Fruit fly (Drosophila melanogaster) whole organism, wandering third instar larva: Measurements from ENCODE around the gene CG13999.

ENCODE experiments used
- Abd-B ChIP-seq: fragments of >200 bp; optimal IDR thresholded peaks from 2 replicates; lab custom pipeline; 2017; ENCODE audit warnings: missing biosample characterization, missing genetic modification characterization
- CG32264 ChIP-seq: fragments of 200-800 bp; sonication (Bioruptor generic); optimal IDR thresholded peaks from 2 replicates; lab custom pipeline; 2016; ENCODE audit warnings: missing biosample characterization, missing genetic modification characterization
- CG9705 ChIP-seq: fragments of 200-800 bp; sonication (Bioruptor generic); optimal IDR thresholded peaks from 2 replicates; lab custom pipeline; 2018; ENCODE audit warnings: missing biosample characterization, mild to moderate bottlenecking, missing genetic modification characterization
- CrebA ChIP-seq: fragments of 200-800 bp; sonication (Bioruptor generic); optimal IDR thresholded peaks from 2 replicates; lab custom pipeline; 2016; ENCODE audit warnings: missing biosample characterization, mild to moderate bottlenecking, missing genetic modification characterization, borderline replicate concordance
- Dfd ChIP-seq: fragments of >200 bp; optimal IDR thresholded peaks from 2 replicates; lab custom pipeline; 2017; ENCODE audit warnings: missing biosample characterization, missing genetic modification characterization
- Dif ChIP-seq: fragments of 200-275, 200-300 bp; sonication (Bioruptor generic); optimal IDR thresholded peaks from 2 replicates; lab custom pipeline; 2018; ENCODE audit warnings: missing biosample characterization, missing genetic modification characterization; ENCODE audit not compliant: partially characterized antibody
- GATAd ChIP-seq: sonication (Bioruptor generic); optimal IDR thresholded peaks from 2 replicates; lab custom pipeline; 2016; ENCODE audit warnings: missing biosample characterization, missing genetic modification characterization
- HLH106 ChIP-seq: fragments of 200-800 bp; optimal IDR thresholded peaks from 3 replicates; lab custom pipeline; 2019; ENCODE audit warnings: missing biosample characterization, mild to moderate bottlenecking, missing genetic modification characterization, moderate library complexity
- Hnf4 ChIP-seq: fragments of 200-800 bp; sonication (Bioruptor generic); optimal IDR thresholded peaks from 2 replicates; lab custom pipeline; 2016; ENCODE audit warnings: missing biosample characterization, mild to moderate bottlenecking, missing genetic modification characterization
- Hr78 ChIP-seq: fragments of >200 bp; optimal IDR thresholded peaks from 2 replicates; lab custom pipeline; 2017; ENCODE audit warnings: missing biosample characterization, missing genetic modification characterization
- Hr83 ChIP-seq: fragments of 200-300 bp; sonication (Bioruptor generic); optimal IDR thresholded peaks from 2 replicates; lab custom pipeline; 2016; ENCODE audit warnings: missing biosample characterization, mild to moderate bottlenecking, missing genetic modification characterization, moderate library complexity; ENCODE audit not compliant: poor library complexity, severe bottlenecking
- Jra ChIP-seq: sonication (Bioruptor generic); optimal IDR thresholded peaks from 2 replicates; lab custom pipeline; 2016; ENCODE audit warnings: missing biosample characterization, missing genetic modification characterization
- Mio ChIP-seq: sonication (Bioruptor generic); optimal IDR thresholded peaks from 2 replicates; lab custom pipeline; 2016; ENCODE audit warnings: missing biosample characterization, missing genetic modification characterization
- Myc ChIP-seq: fragments of >200 bp; optimal IDR thresholded peaks from 2 replicates; lab custom pipeline; 2017
- N ChIP-seq: fragments of >200 bp; optimal IDR thresholded peaks from 2 replicates; lab custom pipeline; 2018; ENCODE audit warnings: missing biosample characterization, missing external identifiers, missing genetic modification characterization
- OdsH ChIP-seq: fragments of 200-800 bp; sonication (Bioruptor generic); optimal IDR thresholded peaks from 2 replicates; lab custom pipeline; 2016; ENCODE audit warnings: missing biosample characterization, mild to moderate bottlenecking, missing genetic modification characterization
- Rel ChIP-seq, 2 experiments: fragments of 200-800 bp; sonication (Bioruptor generic) in 1 of 2; optimal IDR thresholded peaks; 2 replicates in 1 of 2; 3 replicates in 1 of 2; lab custom pipeline; 2016 to 2019; ENCODE audit warnings: mild to moderate bottlenecking in 2 of 2, missing biosample characterization in 2 of 2, missing genetic modification characterization in 2 of 2, moderate library complexity in 1 of 2
- Sp1 ChIP-seq: fragments of 200-800 bp; sonication (Bioruptor generic); optimal IDR thresholded peaks from 3 replicates; lab custom pipeline; 2019; ENCODE audit warnings: missing biosample characterization, mild to moderate bottlenecking, missing genetic modification characterization, moderate library complexity
- Vsx2 ChIP-seq: fragments of 200-300, 225-300 bp; sonication (Bioruptor generic); optimal IDR thresholded peaks from 2 replicates; lab custom pipeline; 2018; ENCODE audit warnings: missing biosample characterization, missing genetic modification characterization; ENCODE audit not compliant: partially characterized antibody
- br ChIP-seq: fragments of 200-800 bp; sonication (Bioruptor generic); optimal IDR thresholded peaks from 2 replicates; lab custom pipeline; 2016; ENCODE audit warnings: missing biosample characterization, missing genetic modification characterization
- brk ChIP-seq: fragments of 200-800 bp; sonication (Bioruptor generic); optimal IDR thresholded peaks from 2 replicates; lab custom pipeline; 2016; ENCODE audit warnings: missing biosample characterization, mild to moderate bottlenecking, missing genetic modification characterization
- dl ChIP-seq, 2 experiments: fragments of 175-275, 200-275 bp in 1 of 2; fragments of 200-275 bp in 1 of 2; sonication (Bioruptor generic); optimal IDR thresholded peaks; lab custom pipeline; 2018; ENCODE audit warnings: mild to moderate bottlenecking in 2 of 2, missing biosample characterization in 2 of 2, missing genetic modification characterization in 2 of 2, moderate library complexity in 2 of 2; ENCODE audit not compliant: partially characterized antibody in 2 of 2, insufficient read depth in 1 of 2
- dmrt93B ChIP-seq: fragments of 200-800 bp; sonication (Bioruptor generic); optimal IDR thresholded peaks from 2 replicates; lab custom pipeline; 2018; ENCODE audit warnings: missing biosample characterization, mild to moderate bottlenecking, missing genetic modification characterization
- dsf ChIP-seq: sonication (Bioruptor generic); optimal IDR thresholded peaks from 2 replicates; lab custom pipeline; 2016; ENCODE audit warnings: missing biosample characterization, missing genetic modification characterization, borderline replicate concordance
- ey ChIP-seq: fragments of 200-800 bp; sonication (Bioruptor generic); optimal IDR thresholded peaks from 2 replicates; lab custom pipeline; 2016; ENCODE audit warnings: missing biosample characterization, missing genetic modification characterization
- foxo ChIP-seq, 2 experiments: fragments of 200-800 bp; sonication (Bioruptor generic); optimal IDR thresholded peaks; 2 replicates in 1 of 2; 3 replicates in 1 of 2; lab custom pipeline; 2016 to 2017; ENCODE audit warnings: missing biosample characterization in 2 of 2, missing genetic modification characterization in 2 of 2
- fru ChIP-seq: fragments of 200-800 bp; sonication (Bioruptor generic); optimal IDR thresholded peaks from 3 replicates; lab custom pipeline; 2016; ENCODE audit warnings: missing biosample characterization, mild to moderate bottlenecking, missing genetic modification characterization
- h ChIP-seq: fragments of 200-800 bp; sonication (Bioruptor generic); optimal IDR thresholded peaks from 3 replicates; lab custom pipeline; 2016; ENCODE audit warnings: missing biosample characterization, mild to moderate bottlenecking, missing genetic modification characterization
- jim ChIP-seq: fragments of 175-275, 200-325 bp; sonication (Bioruptor generic); optimal IDR thresholded peaks from 2 replicates; lab custom pipeline; 2016; ENCODE audit warnings: missing biosample characterization, mild to moderate bottlenecking, missing genetic modification characterization
- lola ChIP-seq: fragments of >200 bp; optimal IDR thresholded peaks from 2 replicates; lab custom pipeline; 2017; ENCODE audit warnings: missing biosample characterization, missing genetic modification characterization
- pan ChIP-seq: fragments of >200 bp; optimal IDR thresholded peaks from 2 replicates; lab custom pipeline; 2017
- psq ChIP-seq: fragments of 200-800 bp; sonication (Bioruptor generic); optimal IDR thresholded peaks from 3 replicates; lab custom pipeline; 2017; ENCODE audit warnings: missing biosample characterization, mild to moderate bottlenecking, missing genetic modification characterization, moderate library complexity
- rgr ChIP-seq: fragments of 200-800 bp; sonication (Bioruptor generic); optimal IDR thresholded peaks from 3 replicates; lab custom pipeline; 2016; ENCODE audit warnings: missing biosample characterization, mild to moderate bottlenecking, missing genetic modification characterization
- sage ChIP-seq: fragments of 200-800 bp; sonication (Bioruptor generic); optimal IDR thresholded peaks from 2 replicates; lab custom pipeline; 2016; ENCODE audit warnings: missing biosample characterization, mild to moderate bottlenecking, missing genetic modification characterization
- sv ChIP-seq: fragments of 200-800 bp; sonication (Bioruptor generic); optimal IDR thresholded peaks from 3 replicates; lab custom pipeline; 2016; ENCODE audit warnings: missing biosample characterization, missing genetic modification characterization
- tai ChIP-seq: sonication (Bioruptor generic); optimal IDR thresholded peaks from 2 replicates; lab custom pipeline; 2016; ENCODE audit warnings: missing biosample characterization, missing genetic modification characterization
- usp ChIP-seq: fragments of >200 bp; optimal IDR thresholded peaks from 2 replicates; lab custom pipeline; 2017; ENCODE audit warnings: missing biosample characterization, missing genetic modification characterization
- woc ChIP-seq: sonication (Bioruptor generic); optimal IDR thresholded peaks from 2 replicates; lab custom pipeline; 2016; ENCODE audit warnings: missing biosample characterization, mild to moderate bottlenecking, missing genetic modification characterization

The CG13999 gene

DNA sequence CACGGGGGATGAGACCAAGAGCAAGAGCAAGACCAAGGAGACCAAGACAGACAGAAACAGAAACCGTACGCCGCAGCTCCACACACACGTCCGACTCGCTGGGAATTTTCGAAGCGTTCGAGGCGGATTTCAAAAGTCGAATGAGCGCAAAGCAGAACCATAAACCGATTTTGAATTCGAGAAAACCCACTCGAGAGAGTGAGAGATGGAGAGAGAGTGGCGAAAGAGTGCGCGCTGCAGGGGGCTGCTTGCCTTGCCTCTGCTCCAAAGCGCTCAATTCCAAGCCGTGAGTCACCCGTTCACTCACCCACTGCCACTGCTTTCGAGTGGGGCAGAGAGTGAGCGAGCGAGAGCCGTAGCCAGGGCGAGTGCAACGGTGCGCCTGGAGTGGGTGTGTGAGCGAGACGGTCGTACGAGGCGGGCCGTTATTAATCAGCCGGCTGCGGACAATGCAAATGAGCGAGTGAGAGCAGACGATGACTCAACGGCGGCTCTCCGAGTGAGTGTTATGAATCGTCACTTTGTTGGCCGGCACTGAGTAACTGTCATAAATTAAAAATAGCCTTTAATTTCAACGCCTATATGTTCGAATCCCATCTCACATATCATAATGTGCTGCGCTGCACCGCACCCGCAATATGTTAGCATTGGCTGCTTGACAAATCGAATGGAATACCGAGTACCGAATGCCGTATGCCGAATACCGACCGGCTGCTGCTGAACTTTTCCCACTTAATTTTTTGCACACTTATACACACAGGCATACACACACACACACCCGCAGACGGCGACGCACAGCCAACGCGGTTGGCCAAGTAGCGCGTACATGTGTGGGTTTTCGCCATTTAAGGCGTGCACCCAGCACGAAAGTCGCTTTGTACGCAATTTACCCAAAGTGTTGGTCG lies 23.9 kb upstream of the CG13999 start (continued):
- peak; percentile 39 for TF ChIP-seq sage (GFP tag; lab: Kevin White, UChicago)
- no peak for TF ChIP-seq Myc (lab: Kevin White, UChicago)
- TF ChIP-seq, all 38 proteins: peak for 22

DNA sequence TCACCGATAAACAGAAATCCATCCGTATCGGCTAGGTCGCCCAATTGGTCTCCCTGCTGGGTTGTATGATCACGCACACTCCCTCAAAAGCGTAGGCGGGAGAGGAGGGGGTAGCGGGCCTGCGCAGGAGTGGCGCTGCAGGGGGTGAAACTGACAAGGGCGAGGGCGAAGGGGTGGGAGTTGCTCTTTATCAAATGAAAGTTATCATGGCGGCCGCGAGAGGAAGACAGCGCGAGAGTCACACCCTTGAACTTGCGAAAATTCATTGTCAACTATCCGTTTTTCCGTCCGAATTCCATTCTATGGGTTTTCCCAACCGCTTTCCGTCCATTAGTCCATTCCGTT lies 22.8 kb upstream of the CG13999 start:
- TF ChIP-seq Dif (peak; percentile 4), ey (GFP tag; lab: Kevin White, UChicago) (no peak), dmrt93B (peak; percentile 4), Sp1 (GFP tag; lab: Kevin White, UChicago) (no peak)

DNA sequence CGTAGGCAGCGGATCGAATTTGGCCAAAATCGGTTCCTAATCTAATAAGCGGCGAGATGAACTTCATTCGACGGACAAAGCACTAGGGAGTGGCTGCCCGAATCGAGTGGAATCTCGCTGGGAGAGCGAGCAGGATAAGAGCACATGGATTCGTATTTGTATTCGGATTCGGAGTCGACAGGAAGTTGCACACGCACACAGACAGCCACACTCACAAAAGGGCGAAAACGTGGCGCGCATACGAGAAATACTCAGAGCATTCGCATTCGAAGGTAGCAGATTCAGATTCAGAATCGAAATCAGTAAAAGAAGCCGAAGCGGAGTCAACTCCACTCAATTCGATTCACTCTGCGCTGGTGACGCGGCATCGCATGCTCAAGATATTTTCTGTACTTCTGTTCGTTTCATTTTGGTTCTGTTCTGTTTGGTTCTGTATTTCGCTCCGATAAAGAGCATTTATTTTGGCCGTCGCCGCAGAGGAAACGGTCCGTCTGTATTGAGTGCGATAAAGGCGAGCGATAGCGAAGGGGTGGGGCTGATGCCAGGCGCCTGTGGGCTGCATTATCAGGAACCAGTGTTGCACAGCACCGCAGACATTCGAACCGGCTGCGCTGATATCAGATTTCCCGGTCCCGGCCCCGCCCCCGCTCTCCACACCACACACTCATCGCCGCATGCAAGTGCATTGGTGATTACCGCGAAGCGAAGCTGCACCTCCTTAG lies 22.2 kb upstream of the CG13999 start:
- TF ChIP-seq Jra (GFP tag; lab: Kevin White, UChicago) = peak; percentile 67
- TF ChIP-seq Abd-B = no peak
- no peak for TF ChIP-seq Dfd
- TF ChIP-seq h = peak; percentile 79
- TF ChIP-seq HLH106 (tag; lab: Kevin White, UChicago) = peak; percentile 21
- TF ChIP-seq CG32264 (GFP tag; lab: Kevin White, UChicago) = no peak
- TF ChIP-seq CrebA = peak; percentile 94
- TF ChIP-seq Vsx2 = no peak
- no peak for TF ChIP-seq dmrt93B
- TF ChIP-seq N = no peak
- no peak for TF ChIP-seq lola
- peak; percentile 37 for TF ChIP-seq Mio (GFP tag; lab: Kevin White, UChicago)
- TF ChIP-seq dl (GFP tag; optimal IDR thresholded peaks at IDR 0.05; lab: Kevin White, UChicago; ENCODE audit: insufficient read depth in 1 of 2, partially characterized antibody in 2 of 2) = no peak
- TF ChIP-seq woc (GFP tag; lab: Kevin White, UChicago) = peak; percentile 37
- TF ChIP-seq usp (GFP tag; lab: Kevin White, UChicago) = no peak
- TF ChIP-seq br (GFP tag; lab: Kevin White, UChicago) = peak; percentile 50
- TF ChIP-seq GATAd = no peak
- no peak for TF ChIP-seq CG9705 (GFP tag; lab: Kevin White, UChicago)
- no peak for TF ChIP-seq jim (GFP tag; lab: Kevin White, UChicago)
- TF ChIP-seq Hr78 (GFP tag; lab: Kevin White, UChicago) = peak; percentile 3
- no peak for TF ChIP-seq Dif
- no peak for TF ChIP-seq fru
- TF ChIP-seq ey (GFP tag; lab: Kevin White, UChicago) = no peak
- TF ChIP-seq rgr (GFP tag; lab: Kevin White, UChicago) = peak; percentile 38
- peak; percentile 18 to 24 for TF ChIP-seq foxo (GFP tag; optimal IDR thresholded peaks at IDR 0.05; lab: Kevin White, UChicago)
- no peak for TF ChIP-seq sv (GFP tag; lab: Kevin White, UChicago)
- TF ChIP-seq Myc (lab: Kevin White, UChicago) = no peak
- TF ChIP-seq Sp1 (GFP tag; lab: Kevin White, UChicago) = peak; percentile 7
- TF ChIP-seq Hr83 (GFP tag; lab: Kevin White, UChicago) = peak; percentile 70
- TF ChIP-seq sage (GFP tag; lab: Kevin White, UChicago) = no peak
- TF ChIP-seq OdsH (GFP tag; lab: Kevin White, UChicago) = peak; percentile 34
- TF ChIP-seq Hnf4 (GFP tag; lab: Kevin White, UChicago) = peak; percentile 53
- TF ChIP-seq tai (GFP tag; lab: Kevin White, UChicago) = no peak
- TF ChIP-seq pan = no peak
- peak; percentile 70 for TF ChIP-seq brk (GFP tag; lab: Kevin White, UChicago)
- TF ChIP-seq dsf (GFP tag; lab: Kevin White, UChicago) = no peak
- TF ChIP-seq Rel (GFP tag; optimal IDR thresholded peaks at IDR 0.05; lab: Kevin White, UChicago) = peak; percentile 78
- TF ChIP-seq Rel (tag; optimal IDR thresholded peaks at IDR 0.05; lab: Kevin White, UChicago) = peak; percentile 72
- TF ChIP-seq psq = peak; percentile 23
